Fruit fly (Drosophila melanogaster): ENCODE results near the gene CG43448.

DNA sequence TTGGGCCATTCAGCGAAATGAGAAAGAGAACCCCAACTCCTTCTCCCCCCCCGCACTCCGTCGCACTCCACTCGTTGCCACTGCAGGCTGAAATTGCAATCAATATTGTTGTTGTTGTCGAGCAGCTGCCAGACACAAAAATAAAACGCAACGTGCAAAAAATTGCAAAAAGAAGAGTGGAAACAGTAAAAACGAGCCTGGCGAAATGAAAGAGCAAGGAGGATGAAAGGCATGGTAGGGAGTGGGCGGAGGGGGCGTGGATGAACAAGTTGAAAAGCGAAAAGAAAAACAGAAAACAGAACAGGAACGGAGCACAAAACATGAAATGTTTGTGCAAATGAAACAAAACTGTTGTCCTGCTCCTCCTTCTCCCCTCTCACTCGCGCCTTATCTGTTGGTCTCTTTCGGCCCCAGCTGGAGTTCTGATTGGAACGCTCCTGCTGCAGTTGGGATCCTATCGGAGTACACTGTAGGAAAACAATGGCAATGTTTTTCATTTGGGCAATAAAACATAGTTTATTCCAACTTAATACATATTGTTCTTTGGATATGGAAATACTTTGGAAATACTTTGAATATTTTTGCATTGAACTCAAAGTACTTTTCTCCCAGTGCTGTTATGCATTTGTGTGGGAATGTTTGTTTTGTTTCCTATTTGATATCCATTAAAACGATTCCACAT, 47.6 kb upstream of the CG43448 start:
- TF ChIP-seq dsx (GFP tag; optimal IDR thresholded peaks at IDR 0.05; ENCODE audit: poor library complexity, severe bottlenecking): peak; percentile 84
- TF ChIP-seq topi (GFP tag; optimal IDR thresholded peaks at IDR 0.05): peak; percentile 88
- TF ChIP-seq Met (GFP tag; optimal IDR thresholded peaks at IDR 0.05): peak; percentile 93
- peak; percentile 86 for TF ChIP-seq pdm3 (GFP tag; optimal IDR thresholded peaks at IDR 0.05)
- TF ChIP-seq CG6808 (GFP tag; optimal IDR thresholded peaks at IDR 0.05): peak; percentile 93
- peak; percentile 11 for TF ChIP-seq Eip93F (GFP tag; optimal IDR thresholded peaks at IDR 0.05)
- TF ChIP-seq CG11762 (GFP tag; optimal IDR thresholded peaks at IDR 0.05; ENCODE audit: insufficient read depth): peak; percentile 87
- peak; percentile 64 for TF ChIP-seq Lpt (GFP tag; optimal IDR thresholded peaks at IDR 0.05)
